Worm (Caenorhabditis elegans): ENCODE measurements around the gene T19D7.6.

- TF ChIP-seq snpc-4 (tag; optimal IDR thresholded peaks at IDR 0.05), result no peak
- TF ChIP-seq fos-1 (tag; optimal IDR thresholded peaks at IDR 0.05), result no peak
- no peak for TF ChIP-seq fkh-10 (GFP tag; optimal IDR thresholded peaks at IDR 0.05)
- TF ChIP-seq elt-1 (tag; optimal IDR thresholded peaks at IDR 0.05), result no peak
- TF ChIP-seq elt-2 (tag; optimal IDR thresholded peaks at IDR 0.05), result no peak
- no peak for TF ChIP-seq aly-2 (tag; optimal IDR thresholded peaks at IDR 0.05)
- no peak for TF ChIP-seq unc-62 (GFP tag; optimal IDR thresholded peaks at IDR 0.05)
- TF ChIP-seq elt-3 (tag; optimal IDR thresholded peaks at IDR 0.05), result no peak
Observed at ce11 chrX:706490-706889, 35.9 kb upstream of the T19D7.6 start, which contains the start of gene M02A10.1.

Measured in whole organism, L3 larva.